Worm (Caenorhabditis elegans): Measurements from ENCODE around the gene F17E9.18.

DNA sequence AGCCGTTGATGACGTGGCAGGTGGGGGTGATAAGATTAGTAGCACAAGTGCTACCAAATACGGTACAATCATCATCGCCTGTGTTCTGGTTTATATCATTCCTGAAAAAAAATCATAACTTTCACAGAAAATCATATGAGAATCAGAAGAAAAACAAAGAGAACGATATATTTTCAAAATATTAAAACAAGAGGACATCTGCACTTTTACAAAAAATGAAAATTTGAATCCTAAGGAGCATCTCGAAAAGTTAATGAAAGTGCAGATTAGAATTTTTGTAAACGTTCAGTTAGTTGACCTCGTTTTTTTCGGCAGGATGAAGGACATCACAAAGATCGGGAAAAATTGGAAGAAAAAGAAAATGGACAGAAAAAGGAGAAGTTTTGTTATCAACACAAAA, 34.1 kb downstream of the F17E9.18 start, which contains the start of gene F35H10.10:
- TF ChIP-seq unc-42 (tag; optimal IDR thresholded peaks at IDR 0.05) (no peak), lim-6 (tag; optimal IDR thresholded peaks at IDR 0.05) (no peak), pag-3 (tag; optimal IDR thresholded peaks at IDR 0.05; ENCODE audit: borderline replicate concordance) (no peak), nfya-1 (tag; optimal IDR thresholded peaks at IDR 0.05) (no peak)

All from whole organism, late embryonic.